5 fruit fly cellular contexts compared by ENCODE assay signal in the genomic region with DNA sequence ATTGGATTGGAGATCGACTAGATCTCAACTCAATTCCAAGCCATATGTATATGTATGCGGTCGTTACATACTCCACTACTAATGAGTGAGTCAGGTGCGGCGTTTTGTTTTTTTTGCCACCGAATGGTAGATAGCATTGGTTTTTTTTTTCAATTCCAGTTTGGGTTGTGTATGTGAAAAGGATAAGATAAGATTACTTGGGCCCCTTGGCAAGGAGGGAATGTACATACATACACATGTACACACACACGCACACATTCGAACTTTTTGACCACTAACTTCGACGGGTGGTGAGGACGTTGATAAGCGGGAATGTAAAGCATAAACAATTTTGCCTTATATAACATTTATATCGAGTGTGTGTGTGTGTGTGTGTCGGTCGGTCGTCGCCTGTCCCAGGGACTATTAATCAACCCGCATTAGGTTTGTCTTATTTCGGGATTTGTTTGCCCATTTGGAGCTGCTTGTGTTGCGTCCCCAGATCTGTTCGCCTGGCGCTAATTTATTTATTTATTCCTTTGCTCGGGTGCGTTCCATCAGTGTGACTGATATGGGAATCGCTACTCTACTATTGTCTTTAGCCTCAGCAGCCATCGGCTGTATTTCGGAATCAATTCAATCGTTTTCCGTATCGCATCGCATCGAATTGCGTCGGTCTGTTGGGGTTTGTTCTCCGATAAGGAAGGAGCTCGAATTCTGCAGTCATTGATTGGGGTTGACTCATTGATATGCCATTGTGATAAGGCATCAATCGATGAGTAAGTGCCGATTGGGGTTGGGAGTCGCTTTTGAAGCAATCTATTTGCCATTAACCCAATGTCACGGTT.
TF ChIP-seq lines count a peak whose summit lies in the region.

No protein-coding gene starts in this region.

- no peak for TF ChIP-seq CTCF in whole organism, embryonic (GFP tag; optimal IDR thresholded peaks at IDR 0.05; lab: Kevin White, UChicago)

TF ChIP-seq in whole organism, adult, 20 proteins besides CTCF, POLR2A, EP300 and RAD21:
- TF ChIP-seq CG14711 (tag; optimal IDR thresholded peaks at IDR 0.05; lab: Kevin White, UChicago) = no peak
- peak; percentile 20 for TF ChIP-seq kay (GFP tag; lab: Kevin White, UChicago; ENCODE audit: borderline replicate concordance)

TF ChIP-seq in whole organism, embryonic, 481 proteins besides CTCF, POLR2A, EP300 and RAD21 (continues in another document):
- TF ChIP-seq Pdp1 (GFP tag; optimal IDR thresholded peaks at IDR 0.05; lab: Kevin White, UChicago) = peak in 1 of 2 experiments; percentile 87
- TF ChIP-seq Taf1 (GFP tag; IDR thresholded peaks at IDR 0.05; lab: Robert Waterston, UW) = no peak
- TF ChIP-seq pnt (GFP tag; optimal IDR thresholded peaks at IDR 0.05; lab: Kevin White, UChicago) = no peak
- TF ChIP-seq hth (optimal IDR thresholded peaks at IDR 0.05; lab: Kevin White, UChicago) = no peak
- peak; percentile 72 for TF ChIP-seq CG13894 (tag; optimal IDR thresholded peaks at IDR 0.05; lab: Kevin White, UChicago)
- TF ChIP-seq Ssrp (tag; optimal IDR thresholded peaks at IDR 0.05; lab: Kevin White, UChicago) = no peak
- no peak for TF ChIP-seq otp (GFP tag; IDR thresholded peaks at IDR 0.05; lab: Robert Waterston, UW)
- TF ChIP-seq Tbp (GFP tag; optimal IDR thresholded peaks at IDR 0.05; lab: Kevin White, UChicago) = no peak
- peak; percentile 2 for TF ChIP-seq Hey (tag; optimal IDR thresholded peaks at IDR 0.05; lab: Kevin White, UChicago)
- TF ChIP-seq nom (GFP tag; optimal IDR thresholded peaks at IDR 0.05; lab: Kevin White, UChicago) = peak; percentile 3
- peak; percentile 10 for TF ChIP-seq mirr (GFP tag; optimal IDR thresholded peaks at IDR 0.05; lab: Kevin White, UChicago)
- TF ChIP-seq sd (tag; optimal IDR thresholded peaks at IDR 0.05; lab: Kevin White, UChicago) = peak; percentile 8
- TF ChIP-seq Hr3 (GFP tag; optimal IDR thresholded peaks at IDR 0.05; lab: Kevin White, UChicago) = no peak
- no peak for TF ChIP-seq nau (GFP tag; optimal IDR thresholded peaks at IDR 0.05; lab: Kevin White, UChicago)
- TF ChIP-seq CG10209 (GFP tag; optimal IDR thresholded peaks at IDR 0.05; lab: Kevin White, UChicago) = no peak
- TF ChIP-seq CG2199 (GFP tag; IDR thresholded peaks at IDR 0.05; lab: Robert Waterston, UW) = peak; percentile 69; the same call in 2 of the 3 replicates
- no peak for TF ChIP-seq CG13775 (GFP tag; optimal IDR thresholded peaks at IDR 0.05; lab: Kevin White, UChicago)
- peak; percentile 61 for TF ChIP-seq sqz (GFP tag; optimal IDR thresholded peaks at IDR 0.05; lab: Kevin White, UChicago)
- TF ChIP-seq CG8290 (GFP tag; optimal IDR thresholded peaks at IDR 0.05; lab: Kevin White, UChicago) = no peak
- TF ChIP-seq CG8290 (tag; optimal IDR thresholded peaks at IDR 0.05; lab: Kevin White, UChicago) = no peak

TF ChIP-seq in whole organism, prepupa, 60 proteins besides CTCF, POLR2A, EP300 and RAD21:
- TF ChIP-seq vri (GFP tag; optimal IDR thresholded peaks at IDR 0.05; lab: Kevin White, UChicago) (peak; percentile 72), Eip78C (GFP tag; lab: Kevin White, UChicago) (peak; percentile 52), ss (GFP tag; optimal IDR thresholded peaks at IDR 0.05; lab: Kevin White, UChicago) (peak in 1 of 2 experiments; percentile 2), Sox15 (GFP tag; optimal IDR thresholded peaks at IDR 0.05; lab: Kevin White, UChicago) (no peak), pdm3 (GFP tag; optimal IDR thresholded peaks at IDR 0.05; lab: Kevin White, UChicago) (no peak), svp (GFP tag; lab: Kevin White, UChicago) (peak; percentile 83), fkh (GFP tag; optimal IDR thresholded peaks at IDR 0.05; lab: Kevin White, UChicago) (peak; percentile 1)

TF ChIP-seq in whole organism, pupa, 21 proteins besides CTCF, POLR2A, EP300 and RAD21:
- TF ChIP-seq Pif1B (GFP tag; optimal IDR thresholded peaks at IDR 0.05; lab: Kevin White, UChicago) (no peak), EcR (GFP tag; optimal IDR thresholded peaks at IDR 0.05; lab: Kevin White, UChicago) (peak; percentile 15)

TF ChIP-seq in whole organism, wandering third instar larva, 38 proteins besides CTCF, POLR2A, EP300 and RAD21:
- TF ChIP-seq Rel (GFP tag; optimal IDR thresholded peaks at IDR 0.05; lab: Kevin White, UChicago) (no peak), Rel (tag; optimal IDR thresholded peaks at IDR 0.05; lab: Kevin White, UChicago) (peak; percentile 34), dmrt93B (GFP tag; optimal IDR thresholded peaks at IDR 0.05; lab: Kevin White, UChicago) (no peak), dl (GFP tag; optimal IDR thresholded peaks at IDR 0.05; lab: Kevin White, UChicago; ENCODE audit: insufficient read depth in 1 of 2, partially characterized antibody in 2 of 2) (no peak)
